Worm (Caenorhabditis elegans): ENCODE data around the gene nspa-8.
"Not testable (repeated sequence)": the region's sequence is repeated elsewhere in the genome, so short reads cannot be mapped to it uniquely, and the experiment has no call there.

ce11 chrV:14826952-14827351, at the start of gene nspa-8:
- not testable (repeated sequence) for TF ChIP-seq D1046.2 (GFP tag; IDR thresholded peaks at IDR 0.05); nhr-25 (tag; optimal IDR thresholded peaks at IDR 0.05; ENCODE audit: borderline replicate concordance, insufficient read depth); tra-1 (GFP tag; IDR thresholded peaks at IDR 0.05); lir-3 (tag; optimal IDR thresholded peaks at IDR 0.05); php-3 (GFP tag; IDR thresholded peaks at IDR 0.05); tag-97 (GFP tag; IDR thresholded peaks at IDR 0.05); fos-1 (tag; optimal IDR thresholded peaks at IDR 0.05); arid-1 (GFP tag; conservative IDR thresholded peaks at IDR 0.05); jun-1 (tag; optimal IDR thresholded peaks at IDR 0.05); hmg-1.1 (GFP tag; IDR thresholded peaks at IDR 0.05); pha-4 (GFP tag; IDR thresholded peaks at IDR 0.05); pha-4 (tag; optimal IDR thresholded peaks at IDR 0.05); nhr-76 (tag; optimal IDR thresholded peaks at IDR 0.05); madf-9 (GFP tag; conservative IDR thresholded peaks at IDR 0.05)
